Fruit fly (Drosophila melanogaster) S2 (cell line): ENCODE results near the gene CG18641.

Source experiments
- CG8478 ChIP-seq: fragments of >200 bp; optimal IDR thresholded peaks from 2 replicates; lab custom pipeline; 2018
- CTCF ChIP-seq, 2 experiments: fragments of >200 bp; optimal IDR thresholded peaks; 2 replicates each; lab custom pipeline; 2018

DNA sequence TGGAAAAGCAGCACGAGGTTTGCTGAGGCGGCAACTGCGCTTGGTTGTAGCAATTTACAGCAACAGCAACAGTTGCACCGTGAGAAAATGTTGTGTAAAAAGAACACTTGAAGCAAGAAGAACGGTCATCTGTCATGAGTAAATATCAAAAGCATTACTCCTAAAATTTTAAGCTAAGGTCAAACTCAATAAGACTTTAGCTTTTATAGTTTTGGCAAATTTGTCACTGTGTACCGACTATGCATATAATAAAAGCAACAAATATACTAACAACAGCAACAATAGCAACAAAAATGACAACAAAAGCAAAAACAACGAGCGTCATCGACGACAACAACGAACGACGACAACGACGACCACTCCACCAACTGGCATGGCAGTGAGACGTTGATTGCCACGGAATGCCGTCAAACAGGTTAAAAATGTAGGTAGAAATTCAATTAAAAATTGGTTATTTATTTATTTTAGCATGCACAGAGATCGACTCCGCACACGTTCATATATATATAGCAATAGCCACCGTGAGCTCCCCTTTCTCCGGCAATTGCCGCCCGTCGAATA, 18.5 kb upstream of the CG18641 start:
- TF ChIP-seq CTCF (optimal IDR thresholded peaks at IDR 0.05; lab: Kevin White, UChicago) = no peak
- no peak for TF ChIP-seq CG8478 (lab: Kevin White, UChicago)
